Fruit fly (Drosophila melanogaster): Measurements from ENCODE around the gene sens-2.

DNA sequence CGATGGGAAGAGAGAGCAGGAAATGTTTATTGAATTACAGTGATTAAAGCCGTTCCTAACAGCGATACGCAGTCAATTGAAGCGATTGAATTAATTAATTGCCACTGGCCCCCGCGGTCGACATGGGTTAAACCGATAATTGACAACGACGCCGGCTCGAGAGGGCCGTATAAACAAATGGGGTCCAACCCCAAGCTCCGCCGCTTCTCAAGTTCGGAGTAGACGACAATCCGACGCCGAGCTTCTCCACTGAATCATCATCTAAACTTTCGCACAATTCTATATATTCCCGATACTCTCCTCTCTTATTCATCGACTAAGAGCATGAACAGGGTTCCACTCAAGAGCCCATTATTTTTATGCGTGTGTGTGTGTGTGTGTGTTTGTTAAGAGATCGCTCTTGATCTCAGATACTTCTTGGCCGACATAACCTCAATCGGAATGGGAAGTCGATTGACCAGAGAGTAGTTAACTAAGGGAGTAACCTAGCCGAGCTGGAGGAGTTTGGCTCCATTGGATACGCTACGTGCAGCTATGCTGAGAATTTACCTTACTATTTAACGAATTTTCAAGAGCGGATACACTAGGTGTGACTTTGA lies 29.8 kb upstream of the sens-2 start:
- TF ChIP-seq CG11617 (GFP tag; optimal IDR thresholded peaks at IDR 0.05) = no peak
- peak; percentile 11 for TF ChIP-seq CG12768 (GFP tag; optimal IDR thresholded peaks at IDR 0.05)
- no peak for TF ChIP-seq CG5204 (GFP tag; optimal IDR thresholded peaks at IDR 0.05)

All from whole organism, adult.